Fruit fly (Drosophila melanogaster) whole organism, adult: ENCODE data around the gene mts.

Experiments
- CG11617 ChIP-seq: fragments of 200-800 bp; sonication (Bioruptor generic); optimal IDR thresholded peaks from 2 replicates; lab custom pipeline; 2017; ENCODE audit warnings: mild to moderate bottlenecking, missing biosample characterization, missing genetic modification reagents, missing genetic modification characterization
- CG12768 ChIP-seq: fragments of 200-800 bp; sonication (Bioruptor generic); optimal IDR thresholded peaks from 2 replicates; lab custom pipeline; 2017; ENCODE audit warnings: missing biosample characterization, missing genetic modification characterization, mild to moderate bottlenecking, moderate library complexity, missing genetic modification reagents
- CG14711 ChIP-seq: fragments of 200-800 bp; sonication (Bioruptor generic); optimal IDR thresholded peaks from 2 replicates; lab custom pipeline; 2018; ENCODE audit warnings: missing biosample characterization, mild to moderate bottlenecking, missing genetic modification characterization, moderate library complexity
- CG1620 ChIP-seq: fragments of 200-800 bp; sonication (Bioruptor generic); optimal IDR thresholded peaks from 2 replicates; lab custom pipeline; 2016; ENCODE audit warnings: missing biosample characterization, missing genetic modification characterization
- CG33017 ChIP-seq: fragments of 200-800 bp; sonication (Bioruptor generic); optimal IDR thresholded peaks from 2 replicates; lab custom pipeline; 2018; ENCODE audit warnings: missing biosample characterization, mild to moderate bottlenecking, missing genetic modification characterization, moderate library complexity
- CG5204 ChIP-seq: fragments of 200-800 bp; sonication (Bioruptor generic); optimal IDR thresholded peaks from 2 replicates; lab custom pipeline; 2016; ENCODE audit warnings: missing biosample characterization, missing genetic modification characterization
- CG7045 ChIP-seq: fragments of 200-800 bp; sonication (Bioruptor generic); optimal IDR thresholded peaks from 2 replicates; lab custom pipeline; 2017; ENCODE audit warnings: missing biosample characterization, mild to moderate bottlenecking, missing genetic modification characterization
- CG7101 ChIP-seq: fragments of 200-800 bp; sonication (Bioruptor generic); optimal IDR thresholded peaks from 2 replicates; lab custom pipeline; 2018; ENCODE audit warnings: missing biosample characterization, mild to moderate bottlenecking, missing genetic modification characterization, moderate library complexity
- Clk ChIP-seq: fragments of 200-800 bp; sonication (Bioruptor generic); optimal IDR thresholded peaks from 2 replicates; lab custom pipeline; 2017; ENCODE audit warnings: missing biosample characterization, missing genetic modification characterization
- Crg-1 ChIP-seq: fragments of 200-800 bp; sonication (Bioruptor generic); optimal IDR thresholded peaks from 2 replicates; lab custom pipeline; 2016; ENCODE audit warnings: missing biosample characterization, missing genetic modification characterization
- Hr96 ChIP-seq: fragments of 200-800 bp; sonication (Bioruptor generic); optimal IDR thresholded peaks from 2 replicates; lab custom pipeline; 2016; ENCODE audit warnings: missing biosample characterization, missing genetic modification characterization
- Mnt ChIP-seq: fragments of 200-800 bp; sonication (Bioruptor generic); optimal IDR thresholded peaks from 2 replicates; lab custom pipeline; 2016; ENCODE audit warnings: missing biosample characterization, mild to moderate bottlenecking, missing genetic modification characterization
- bab1 ChIP-seq: fragments of 200-800 bp; sonication (Bioruptor generic); optimal IDR thresholded peaks from 3 replicates; lab custom pipeline; 2019; ENCODE audit warnings: missing biosample characterization, mild to moderate bottlenecking, missing genetic modification characterization, moderate library complexity
- cic ChIP-seq: fragments of 200-800 bp; sonication (Bioruptor generic); optimal IDR thresholded peaks from 2 replicates; lab custom pipeline; 2017; ENCODE audit warnings: missing biosample characterization, mild to moderate bottlenecking, missing genetic modification characterization, moderate library complexity
- cnc ChIP-seq, 2 experiments: fragments of >200 bp; optimal IDR thresholded peaks; 2 replicates each; lab custom pipeline; 2017
- kay ChIP-seq: fragments of 200-800 bp; sonication (Bioruptor generic); peaks from one replicate; lab custom pipeline; 2016; ENCODE audit warnings: missing biosample characterization, missing genetic modification characterization, borderline replicate concordance
- ovo ChIP-seq: fragments of 200-800 bp; sonication (Bioruptor generic); optimal IDR thresholded peaks from 2 replicates; lab custom pipeline; 2016; ENCODE audit warnings: missing biosample characterization, missing genetic modification characterization
- pad ChIP-seq: fragments of 200-800 bp; sonication (Bioruptor generic); optimal IDR thresholded peaks from 3 replicates; lab custom pipeline; 2017; ENCODE audit warnings: missing biosample characterization, missing genetic modification characterization, mild to moderate bottlenecking, moderate library complexity, missing genetic modification reagents
- tj ChIP-seq: fragments of 200-800 bp; sonication (Bioruptor generic); optimal IDR thresholded peaks from 3 replicates; lab custom pipeline; 2017; ENCODE audit warnings: missing biosample characterization, mild to moderate bottlenecking, missing genetic modification characterization, moderate library complexity
- toe ChIP-seq: fragments of 200-800 bp; sonication (Bioruptor generic); optimal IDR thresholded peaks from 2 replicates; lab custom pipeline; 2016; ENCODE audit warnings: missing biosample characterization, missing genetic modification characterization

mts gene

DNA sequence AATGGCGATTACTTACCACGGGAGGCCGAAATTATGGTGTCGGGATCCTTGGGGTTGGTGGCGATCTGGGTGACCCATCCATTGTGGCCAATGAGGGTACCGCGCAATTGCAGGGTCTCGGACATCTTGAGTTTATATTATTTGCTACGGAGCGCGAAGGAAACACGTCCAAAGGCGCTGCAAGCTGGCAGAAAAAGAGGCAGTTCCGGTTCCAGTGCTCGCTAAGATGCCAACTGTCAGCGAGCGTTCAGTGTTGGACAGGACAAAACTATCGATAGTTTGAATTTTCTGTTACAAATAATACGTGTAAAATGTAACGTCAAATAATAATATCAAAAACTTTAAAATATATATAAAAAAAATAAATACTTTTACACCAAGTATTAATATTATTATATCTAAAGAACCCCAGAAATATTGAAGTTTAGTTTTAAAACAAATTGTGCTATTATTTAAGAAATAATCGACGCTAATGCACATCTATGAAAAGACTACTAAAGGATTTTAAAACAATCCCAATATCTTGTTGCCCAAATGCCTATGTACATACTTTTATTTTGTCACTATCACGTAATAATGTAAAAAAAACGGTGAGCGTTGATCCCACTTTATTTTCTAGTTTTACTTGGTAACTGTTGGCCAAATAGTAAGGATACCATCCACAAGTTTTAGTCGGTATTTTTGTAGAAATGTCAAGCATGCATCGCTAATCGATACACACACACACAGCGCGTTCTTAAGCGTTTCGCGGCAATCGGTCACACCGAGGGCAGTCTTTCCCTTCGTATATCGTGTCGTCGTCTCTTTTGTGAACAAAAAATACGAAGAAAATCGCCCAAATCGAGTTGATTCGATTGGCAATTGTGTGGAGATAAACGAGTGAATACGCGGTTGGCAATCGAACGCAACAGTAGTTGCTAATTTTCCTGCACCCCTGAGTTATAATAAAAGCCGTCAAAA is at the start of gene mts, which contains the start of gene Rack1:
Gene mts (plus strand): TSS at position 606 of the 960 bp plus-strand sequence.
Gene Rack1 (minus strand): TSS at position 271 of the 960 bp plus-strand sequence.
- peak; percentile 84 for TF ChIP-seq Clk
- peak; percentile 74 for TF ChIP-seq bab1
- peak; percentile 94 for TF ChIP-seq CG7101 (tag; lab: Kevin White, UChicago)
- TF ChIP-seq ovo (GFP tag; lab: Kevin White, UChicago), result peak; percentile 94
- peak; percentile 92 for TF ChIP-seq CG11617
- TF ChIP-seq CG33017 (tag; lab: Kevin White, UChicago), result peak; percentile 85
- peak; percentile 87 for TF ChIP-seq CG7045 (GFP tag; lab: Kevin White, UChicago)
- TF ChIP-seq CG1620 (GFP tag; lab: Kevin White, UChicago), result peak; percentile 88
- peak; percentile 48 for TF ChIP-seq cic (GFP tag; lab: Kevin White, UChicago)
- peak; percentile 93 for TF ChIP-seq CG12768 (GFP tag; lab: Kevin White, UChicago)
- TF ChIP-seq tj (GFP tag; lab: Kevin White, UChicago), result peak; percentile 82
- peak; percentile 82 for TF ChIP-seq pad (GFP tag; lab: Kevin White, UChicago)
- TF ChIP-seq Hr96, result peak; percentile 85
- TF ChIP-seq cnc (optimal IDR thresholded peaks at IDR 0.05; lab: Kevin White, UChicago), result no peak
- TF ChIP-seq CG14711 (tag; lab: Kevin White, UChicago), result peak; percentile 75
- peak; percentile 94 for TF ChIP-seq Mnt
- TF ChIP-seq kay, result peak; percentile 84
- TF ChIP-seq toe (GFP tag; lab: Kevin White, UChicago), result peak; percentile 80
- no peak for TF ChIP-seq CG5204 (GFP tag; lab: Kevin White, UChicago)
- TF ChIP-seq Crg-1 (GFP tag; lab: Kevin White, UChicago), result peak; percentile 96

DNA sequence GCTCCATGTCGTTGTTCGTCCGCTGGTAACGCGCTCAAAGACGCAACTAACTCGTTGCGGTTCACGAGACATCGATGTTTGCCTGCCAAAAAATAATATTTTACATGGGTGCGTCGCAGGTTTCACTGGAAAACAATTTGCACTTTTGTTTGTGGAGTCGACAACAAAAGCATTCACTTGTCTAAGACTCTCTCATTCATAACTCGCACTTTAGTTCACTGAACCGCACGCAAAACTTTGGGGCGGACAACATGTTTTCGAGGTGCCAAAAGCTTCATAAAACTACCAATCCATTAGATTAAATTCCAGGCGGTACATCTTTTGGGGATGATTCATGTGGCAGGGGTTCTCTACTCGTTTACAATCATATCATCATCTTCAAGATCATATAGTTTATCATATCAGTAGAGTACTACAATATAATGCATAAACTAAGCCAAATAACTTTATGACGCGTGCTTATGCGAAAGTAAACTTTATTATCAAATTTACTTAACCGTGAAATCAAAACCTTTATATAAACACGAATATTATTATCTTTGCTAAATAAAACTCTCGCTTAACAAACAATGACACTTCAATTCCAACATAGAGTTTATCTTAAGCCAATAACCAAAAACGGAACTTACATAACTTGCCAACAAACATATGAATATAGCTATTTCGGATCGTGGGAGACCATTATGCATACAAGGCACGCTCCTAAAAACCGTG is 49.3 kb upstream of the mts start, which contains the start of gene CG7179:
Gene CG7179 (minus strand): TSS at position 51 of the 714 bp plus-strand sequence.
- no peak for TF ChIP-seq cnc (optimal IDR thresholded peaks at IDR 0.05; lab: Kevin White, UChicago)
- TF ChIP-seq CG14711 (tag; lab: Kevin White, UChicago), result no peak
- no peak for TF ChIP-seq CG11617
- TF ChIP-seq Crg-1 (GFP tag; lab: Kevin White, UChicago), result no peak
- no peak for TF ChIP-seq CG5204 (GFP tag; lab: Kevin White, UChicago)
- TF ChIP-seq Clk, result no peak
- TF ChIP-seq ovo (GFP tag; lab: Kevin White, UChicago), result no peak
- no peak for TF ChIP-seq CG7045 (GFP tag; lab: Kevin White, UChicago)
- no peak for TF ChIP-seq toe (GFP tag; lab: Kevin White, UChicago)
- no peak for TF ChIP-seq Mnt
- TF ChIP-seq CG7101 (tag; lab: Kevin White, UChicago), result no peak
- TF ChIP-seq CG33017 (tag; lab: Kevin White, UChicago), result no peak
- no peak for TF ChIP-seq pad (GFP tag; lab: Kevin White, UChicago)
- no peak for TF ChIP-seq CG1620 (GFP tag; lab: Kevin White, UChicago)

DNA sequence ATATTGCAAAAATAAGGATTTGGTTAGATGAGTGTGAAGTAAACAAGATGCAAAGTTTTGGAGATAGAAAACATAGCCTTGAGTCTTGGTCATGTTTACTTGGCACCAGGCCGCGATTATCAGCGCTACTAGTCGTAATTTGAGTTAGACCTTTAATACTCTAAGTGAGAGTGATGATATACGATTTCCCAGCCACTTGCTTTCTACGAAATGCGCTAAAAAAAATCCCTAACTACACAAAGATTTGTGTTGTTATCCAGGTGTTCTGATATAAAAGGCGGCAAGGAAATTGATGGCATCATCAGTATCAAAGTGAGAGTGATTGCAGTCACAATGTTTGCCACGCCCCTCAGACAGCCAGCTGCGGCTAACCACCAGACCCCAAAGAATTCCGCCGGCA is 47.7 kb upstream of the mts start, which contains the start of gene Uro:
Gene Uro (plus strand): TSS at position 301 of the 400 bp plus-strand sequence.
- peak; percentile 28 for TF ChIP-seq cic (GFP tag; lab: Kevin White, UChicago)
- TF ChIP-seq kay, result peak; percentile 41
- no peak for TF ChIP-seq CG33017 (tag; lab: Kevin White, UChicago)

DNA sequence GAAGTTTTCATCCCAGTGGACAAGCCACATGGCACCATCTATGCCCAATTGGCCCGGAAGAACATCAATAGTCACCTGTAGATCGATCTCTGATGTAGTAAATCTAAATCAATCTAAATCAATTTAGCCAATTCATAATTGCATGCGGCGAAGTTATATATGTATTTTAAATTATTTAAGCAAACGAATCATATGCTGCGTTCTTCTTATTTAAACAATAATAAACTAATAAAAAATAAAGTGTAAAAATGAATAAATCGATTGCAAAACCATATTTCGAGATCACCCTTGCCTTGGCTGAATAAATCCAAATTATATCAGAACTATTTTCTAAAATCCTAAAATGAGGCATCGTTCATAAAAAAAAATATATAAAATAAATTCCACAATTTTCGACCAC is 46.3 kb upstream of the mts start, which contains the start of gene CG7164:
Gene CG7164 (plus strand): TSS at position 301 of the 400 bp plus-strand sequence.
- TF ChIP-seq CG12768 (GFP tag; lab: Kevin White, UChicago) (no peak), pad (GFP tag; lab: Kevin White, UChicago) (no peak), CG33017 (tag; lab: Kevin White, UChicago) (no peak), Mnt (no peak), kay (no peak)

DNA sequence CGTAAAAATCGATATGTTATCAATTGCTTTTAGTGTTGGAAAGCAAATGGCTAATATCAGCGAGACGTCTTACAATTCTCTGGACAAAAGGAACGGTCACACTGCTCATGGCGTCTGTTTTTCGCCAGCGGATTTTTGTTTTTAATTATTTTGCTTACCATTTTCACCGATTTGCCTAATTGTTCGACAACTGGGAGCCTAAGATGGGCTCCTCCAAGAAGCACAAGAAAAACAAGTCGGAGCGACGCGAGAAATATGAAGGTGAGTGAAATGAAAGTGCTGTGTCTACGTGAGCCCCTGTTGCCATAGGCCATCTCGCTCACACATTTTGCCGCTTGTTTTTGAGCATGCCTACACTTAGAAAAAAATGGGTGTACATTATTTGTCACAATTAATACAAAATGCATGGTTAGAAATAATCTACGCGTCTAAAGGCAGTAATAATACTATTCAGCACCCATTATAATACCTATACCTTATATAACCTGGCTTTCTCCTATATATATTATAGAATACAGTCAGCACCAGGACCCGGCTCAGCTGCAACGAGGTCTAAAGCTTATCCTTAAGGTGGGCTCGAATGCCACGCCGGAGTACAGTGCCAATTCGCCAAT is 44.6 kb upstream of the mts start, which contains the start of gene Brd7-9:
Gene Brd7-9 (plus strand): TSS at position 78 of the 614 bp plus-strand sequence.
- no peak for TF ChIP-seq cic (GFP tag; lab: Kevin White, UChicago)
- TF ChIP-seq CG7045 (GFP tag; lab: Kevin White, UChicago), result peak; percentile 40
- peak; percentile 14 for TF ChIP-seq tj (GFP tag; lab: Kevin White, UChicago)
- TF ChIP-seq pad (GFP tag; lab: Kevin White, UChicago), result peak; percentile 34
- no peak for TF ChIP-seq Mnt
- no peak for TF ChIP-seq kay
- peak; percentile 55 for TF ChIP-seq CG11617
- TF ChIP-seq CG7101 (tag; lab: Kevin White, UChicago), result peak; percentile 40
- no peak for TF ChIP-seq ovo (GFP tag; lab: Kevin White, UChicago)
- peak; percentile 10 for TF ChIP-seq CG5204 (GFP tag; lab: Kevin White, UChicago)
- no peak for TF ChIP-seq cnc (optimal IDR thresholded peaks at IDR 0.05; lab: Kevin White, UChicago)
- peak; percentile 24 for TF ChIP-seq CG12768 (GFP tag; lab: Kevin White, UChicago)
- peak; percentile 22 for TF ChIP-seq bab1
